Fruit fly (Drosophila melanogaster) whole organism, prepupa: ENCODE measurements around the gene RNaseX25.

Experiments
- Blimp-1 ChIP-seq: fragments of 200-800 bp; sonication (Bioruptor generic); optimal IDR thresholded peaks from 3 replicates; lab custom pipeline; 2017; ENCODE audit warnings: missing biosample characterization, missing genetic modification characterization, mild to moderate bottlenecking, moderate library complexity, missing genetic modification reagents
- CG11902 ChIP-seq: fragments of 200-800 bp; sonication (Bioruptor generic); optimal IDR thresholded peaks from 3 replicates; lab custom pipeline; 2016; ENCODE audit warnings: missing biosample characterization, missing genetic modification characterization
- CG6792 ChIP-seq: fragments of 200-800 bp; sonication (Bioruptor generic); optimal IDR thresholded peaks from 3 replicates; lab custom pipeline; 2016; ENCODE audit warnings: missing biosample characterization, missing genetic modification characterization
- CG9139 ChIP-seq: fragments of 200-800 bp; sonication (Bioruptor generic); optimal IDR thresholded peaks from 3 replicates; lab custom pipeline; 2017; ENCODE audit warnings: missing biosample characterization, mild to moderate bottlenecking, missing genetic modification characterization
- Hr4 ChIP-seq: fragments of 200-800 bp; sonication (Bioruptor generic); optimal IDR thresholded peaks from 3 replicates; lab custom pipeline; 2016; ENCODE audit warnings: missing biosample characterization, missing genetic modification characterization
- OdsH ChIP-seq: fragments of 200-800 bp; sonication (Bioruptor generic); optimal IDR thresholded peaks from 3 replicates; lab custom pipeline; 2016; ENCODE audit warnings: missing biosample characterization, missing genetic modification characterization

DNA sequence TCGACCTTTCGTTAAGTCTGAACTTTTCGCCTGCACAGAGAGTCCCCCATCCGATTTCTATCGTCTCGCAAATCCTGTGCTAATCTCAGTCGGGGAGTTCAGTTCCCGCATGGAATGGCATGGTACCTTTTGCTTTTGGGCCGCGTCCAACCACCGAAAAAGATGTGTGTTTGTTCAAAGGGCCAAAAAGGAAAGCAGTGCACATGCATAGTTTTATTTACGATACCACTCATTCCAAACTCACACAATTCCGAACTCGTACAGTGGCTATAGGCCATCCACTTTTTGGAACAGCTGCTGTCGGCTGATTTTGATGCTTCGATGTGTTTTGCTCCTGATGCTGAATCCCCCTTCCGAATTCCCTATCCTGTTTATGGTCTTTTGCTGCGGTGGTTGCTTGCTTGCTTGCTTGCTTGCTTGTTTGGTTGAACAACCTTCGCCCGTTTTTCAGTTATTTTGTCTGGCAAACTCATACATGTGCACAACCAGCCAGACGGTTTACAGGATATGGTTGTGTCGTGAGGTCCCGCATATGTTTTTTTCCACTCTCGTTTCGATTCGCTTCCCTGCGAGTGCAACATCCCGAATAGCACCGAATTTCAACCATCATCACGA, 14.3 kb downstream of the RNaseX25 start:
- no peak for TF ChIP-seq Blimp-1 (GFP tag; lab: Kevin White, UChicago)
- no peak for TF ChIP-seq CG11902 (GFP tag; lab: Kevin White, UChicago)
- no peak for TF ChIP-seq Hr4 (GFP tag; lab: Kevin White, UChicago)
- no peak for TF ChIP-seq CG9139 (GFP tag; lab: Kevin White, UChicago)
- TF ChIP-seq OdsH (GFP tag; lab: Kevin White, UChicago) = no peak
- no peak for TF ChIP-seq CG6792
